Worm (Caenorhabditis elegans): ENCODE data around the gene blos-4.
A peak's percentile ranks its signal among the peaks of the same experiment; 100 is the strongest.

Gene blos-4

ce11 chrII:6267983-6268382 lies 22.9 kb downstream of the blos-4 start, which contains the start of gene F13H8.8:
F13H8.8 (minus strand) TSS chrII:6268083.
- TF ChIP-seq skn-1 (tag; optimal IDR thresholded peaks at IDR 0.05) (no peak), isw-1 (GFP tag; IDR thresholded peaks at IDR 0.05) (no peak), Y116A8C.19 (tag; optimal IDR thresholded peaks at IDR 0.05; ENCODE audit: borderline replicate concordance) (no peak), fkh-10 (GFP tag; optimal IDR thresholded peaks at IDR 0.05) (no peak), fos-1 (tag; optimal IDR thresholded peaks at IDR 0.05) (no peak), dpl-1 (GFP tag; optimal IDR thresholded peaks at IDR 0.05) (no peak), blmp-1 (tag; optimal IDR thresholded peaks at IDR 0.05) (no peak), zag-1 (tag; optimal IDR thresholded peaks at IDR 0.05) (no peak), grh-1 (GFP tag; IDR thresholded peaks at IDR 0.05) (no peak), lin-13 (GFP tag; optimal IDR thresholded peaks at IDR 0.05) (no peak), mdl-1 (tag; optimal IDR thresholded peaks at IDR 0.05) (no peak), aly-2 (tag; optimal IDR thresholded peaks at IDR 0.05) (no peak), lin-39 (tag; optimal IDR thresholded peaks at IDR 0.05) (no peak), ceh-63 (GFP tag; optimal IDR thresholded peaks at IDR 0.05) (no peak), zip-4 (GFP tag; optimal IDR thresholded peaks at IDR 0.05) (no peak), nhr-71 (tag; optimal IDR thresholded peaks at IDR 0.05) (no peak), snu-23 (GFP tag; optimal IDR thresholded peaks at IDR 0.05) (no peak), hlh-17 (GFP tag; optimal IDR thresholded peaks at IDR 0.05; ENCODE audit: borderline replicate concordance) (no peak), nhr-76 (tag; optimal IDR thresholded peaks at IDR 0.05) (no peak), F16B12.6 (tag; optimal IDR thresholded peaks at IDR 0.05) (no peak)

ce11 chrII:6269805-6270414 lies 24.9 kb downstream of the blos-4 start, which contains the start of gene F13H8.2:
F13H8.2 (plus strand) TSS chrII:6270364.
- TF ChIP-seq lin-14 (GFP tag; optimal IDR thresholded peaks at IDR 0.05) (peak; percentile 75), unc-86 (tag; optimal IDR thresholded peaks at IDR 0.05) (peak; percentile 80), mep-1 (tag; optimal IDR thresholded peaks at IDR 0.05) (peak; percentile 80), unc-98 (GFP tag; IDR thresholded peaks at IDR 0.05) (no peak), grh-1 (GFP tag; IDR thresholded peaks at IDR 0.05) (peak; percentile 82), C16A3.4 (tag; optimal IDR thresholded peaks at IDR 0.05) (peak; percentile 80), unc-130 (tag; optimal IDR thresholded peaks at IDR 0.05) (peak; percentile 90), blmp-1 (tag; optimal IDR thresholded peaks at IDR 0.05) (peak; percentile 70), nhr-11 (tag; optimal IDR thresholded peaks at IDR 0.05) (no peak), ceh-63 (GFP tag; optimal IDR thresholded peaks at IDR 0.05) (no peak), efl-1 (optimal IDR thresholded peaks at IDR 0.05) (peak; percentile 97 to 99), efl-1 (GFP tag; optimal IDR thresholded peaks at IDR 0.05 in 1 of 2) (peak; percentile 98 to 100), ztf-11 (tag; optimal IDR thresholded peaks at IDR 0.05) (peak in 1 of 2 experiments; percentile 59), rnt-1 (tag; optimal IDR thresholded peaks at IDR 0.05) (peak; percentile 88), nhr-71 (tag; optimal IDR thresholded peaks at IDR 0.05) (peak; percentile 90), mab-9 (GFP tag; IDR thresholded peaks at IDR 0.05) (peak; percentile 83), sox-4 (tag; optimal IDR thresholded peaks at IDR 0.05) (peak; percentile 25), zag-1 (tag; optimal IDR thresholded peaks at IDR 0.05) (no peak), irx-1 (tag; optimal IDR thresholded peaks at IDR 0.05) (peak; percentile 58), lin-15B (tag; optimal IDR thresholded peaks at IDR 0.05) (peak; percentile 70), fos-1 (tag; optimal IDR thresholded peaks at IDR 0.05) (peak; percentile 51), fkh-8 (tag; optimal IDR thresholded peaks at IDR 0.05) (peak; percentile 68), xbp-1 (tag; optimal IDR thresholded peaks at IDR 0.05) (peak; percentile 75), nhr-237 (tag; optimal IDR thresholded peaks at IDR 0.05) (no peak), ztf-4 (tag; optimal IDR thresholded peaks at IDR 0.05) (peak; percentile 47), hpl-2 (GFP tag; optimal IDR thresholded peaks at IDR 0.05) (no peak), jun-1 (tag; optimal IDR thresholded peaks at IDR 0.05) (peak; percentile 57), nhr-90 (tag; optimal IDR thresholded peaks at IDR 0.05; ENCODE audit: poor library complexity) (peak; percentile 77), isw-1 (GFP tag; IDR thresholded peaks at IDR 0.05) (peak; percentile 88), lsy-2 (tag; optimal IDR thresholded peaks at IDR 0.05) (peak; percentile 82 to 90), nhr-20 (tag; optimal IDR thresholded peaks at IDR 0.05) (peak; percentile 84), egl-13 (tag; optimal IDR thresholded peaks at IDR 0.05) (peak; percentile 81), mef-2 (tag; optimal IDR thresholded peaks at IDR 0.05) (no peak), ama-1 (optimal IDR thresholded peaks at IDR 0.05) (peak; percentile 67), pax-3 (tag; optimal IDR thresholded peaks at IDR 0.05) (peak; percentile 59), nhr-77 (tag; optimal IDR thresholded peaks at IDR 0.05) (peak; percentile 62), efl-3 (GFP tag; optimal IDR thresholded peaks at IDR 0.05) (no peak), mdl-1 (tag; optimal IDR thresholded peaks at IDR 0.05) (peak in 1 of 2 experiments; percentile 75), fkh-4 (tag; optimal IDR thresholded peaks at IDR 0.05; ENCODE audit: borderline replicate concordance) (no peak), Y116A8C.19 (tag; optimal IDR thresholded peaks at IDR 0.05; ENCODE audit: borderline replicate concordance) (no peak)
